Fruit fly (Drosophila melanogaster): ENCODE measurements around the gene Actbeta.

dm6 chr4:1062957-1063812 is 21.4 kb downstream of the Actbeta start:
- TF ChIP-seq woc (GFP tag; optimal IDR thresholded peaks at IDR 0.05) (no peak), Abd-B (GFP tag; optimal IDR thresholded peaks at IDR 0.05) (no peak), Hr78 (GFP tag; optimal IDR thresholded peaks at IDR 0.05) (no peak), Rel (GFP tag; optimal IDR thresholded peaks at IDR 0.05) (no peak), Rel (tag; optimal IDR thresholded peaks at IDR 0.05) (no peak), sage (GFP tag; optimal IDR thresholded peaks at IDR 0.05) (no peak), dl (GFP tag; optimal IDR thresholded peaks at IDR 0.05; ENCODE audit: insufficient read depth in 1 of 2, partially characterized antibody in 2 of 2) (no peak), tai (GFP tag; optimal IDR thresholded peaks at IDR 0.05) (no peak), br (GFP tag; optimal IDR thresholded peaks at IDR 0.05) (no peak), CG32264 (GFP tag; optimal IDR thresholded peaks at IDR 0.05) (no peak), Sp1 (GFP tag; optimal IDR thresholded peaks at IDR 0.05) (no peak), Myc (optimal IDR thresholded peaks at IDR 0.05) (no peak), Jra (GFP tag; optimal IDR thresholded peaks at IDR 0.05) (no peak)

Measured in whole organism, wandering third instar larva.